Worm (Caenorhabditis elegans) whole organism, mixed stage, embryonic: Measurements from ENCODE around the gene btb-19.

Source experiments
- elt-3 ChIP-seq: fragments of 150-350 bp; optimal IDR thresholded peaks from 2 replicates; lab custom pipeline; 2014; ENCODE audit warnings: missing biosample characterization, missing genetic modification characterization
- nhr-12 ChIP-seq: fragments of 150-350 bp; optimal IDR thresholded peaks from 2 replicates; lab custom pipeline; 2014; ENCODE audit warnings: missing biosample characterization, missing genetic modification characterization
- zip-8 ChIP-seq: fragments of 150-350 bp; optimal IDR thresholded peaks from 2 replicates; lab custom pipeline; 2014; ENCODE audit warnings: missing biosample characterization, missing genetic modification characterization
- ztf-11 ChIP-seq: fragments of 150-350 bp; optimal IDR thresholded peaks from 2 replicates; lab custom pipeline; 2014; ENCODE audit warnings: missing biosample characterization, missing genetic modification characterization

ce11 chrII:14502997-14503396 is 18.9 kb downstream of the btb-19 start, which contains the start of gene K10H10.6:
- no peak for TF ChIP-seq ztf-11 (tag; lab: Kevin White, UChicago)
- TF ChIP-seq zip-8 (tag; lab: Kevin White, UChicago) = no peak
- no peak for TF ChIP-seq elt-3
- no peak for TF ChIP-seq nhr-12 (tag; lab: Kevin White, UChicago)
